Worm (Caenorhabditis elegans): ENCODE results near the gene spe-17.

The spe-17 gene

DNA sequence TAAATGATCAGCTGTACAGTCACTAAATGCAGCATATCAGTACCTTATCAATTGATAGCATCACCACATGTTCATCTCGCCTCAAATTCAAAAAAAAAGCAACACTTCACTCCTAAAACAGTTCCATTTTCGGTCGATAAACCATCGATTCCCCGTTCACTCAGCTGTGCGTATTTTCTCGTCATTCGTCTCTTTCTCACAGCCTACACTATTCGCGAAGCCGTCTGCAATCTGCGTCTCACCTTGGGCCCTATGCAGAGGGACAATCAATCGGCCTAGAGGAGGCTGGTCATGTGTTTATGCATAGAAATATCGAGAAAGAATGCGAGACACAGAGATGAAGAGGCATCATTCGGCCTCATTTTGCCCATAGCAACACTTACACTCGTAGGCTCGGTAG, 19.2 kb downstream of the spe-17 start (continued):
- TF ChIP-seq ces-1 (GFP tag; optimal IDR thresholded peaks at IDR 0.05) (no peak), ceh-82 (tag; optimal IDR thresholded peaks at IDR 0.05) (no peak), mxl-3 (GFP tag; optimal IDR thresholded peaks at IDR 0.05) (peak; percentile 91), arid-1 (GFP tag; conservative IDR thresholded peaks at IDR 0.05) (no peak), skn-1 (tag; optimal IDR thresholded peaks at IDR 0.05) (peak; percentile 56), cey-2 (tag; optimal IDR thresholded peaks at IDR 0.05; ENCODE audit: borderline replicate concordance, insufficient read depth) (peak; percentile 33), nhr-10 (tag; optimal IDR thresholded peaks at IDR 0.05) (peak; percentile 93), ceh-28 (tag; optimal IDR thresholded peaks at IDR 0.05) (peak; percentile 85), nhr-41 (GFP tag; IDR thresholded peaks at IDR 0.05) (peak; percentile 20; the same call in 1 of the 2 replicates), ctbp-1 (GFP tag; IDR thresholded peaks at IDR 0.05) (peak; percentile 26; the same call in 1 of the 2 replicates), zfp-3 (GFP tag; conservative IDR thresholded peaks at IDR 0.05) (peak; percentile 76), ceh-62 (tag; optimal IDR thresholded peaks at IDR 0.05) (no peak), dmd-8 (GFP tag; IDR thresholded peaks at IDR 0.05) (no peak), zag-1 (tag; optimal IDR thresholded peaks at IDR 0.05) (no peak), nhr-11 (tag; optimal IDR thresholded peaks at IDR 0.05) (peak; percentile 91), Y105C5A.15 (GFP tag; IDR thresholded peaks at IDR 0.05) (no peak), ceh-32 (tag; optimal IDR thresholded peaks at IDR 0.05; ENCODE audit: poor library complexity) (no peak), dve-1 (tag; optimal IDR thresholded peaks at IDR 0.05; ENCODE audit: insufficient read depth) (peak; percentile 96), ceh-44 (GFP tag; IDR thresholded peaks at IDR 0.05) (no peak), lin-13 (GFP tag; optimal IDR thresholded peaks at IDR 0.05) (peak; percentile 85), vab-7 (GFP tag; IDR thresholded peaks at IDR 0.05) (no peak; the same call in 1 of the 2 replicates), mep-1 (tag; optimal IDR thresholded peaks at IDR 0.05) (peak; percentile 94), ztf-7 (tag; optimal IDR thresholded peaks at IDR 0.05) (peak; percentile 90), sdz-12 (GFP tag; optimal IDR thresholded peaks at IDR 0.05) (peak; percentile 49), unc-39 (tag; optimal IDR thresholded peaks at IDR 0.05) (no peak), T20F7.1 (GFP tag; optimal IDR thresholded peaks at IDR 0.05) (peak; percentile 81), nhr-48 (tag; optimal IDR thresholded peaks at IDR 0.05) (peak; percentile 94), ZK546.5 (tag; optimal IDR thresholded peaks at IDR 0.05) (peak in 1 of 2 experiments; percentile 48), lsy-2 (tag; optimal IDR thresholded peaks at IDR 0.05) (peak; percentile 84 to 90), D1046.2 (GFP tag; IDR thresholded peaks at IDR 0.05) (no peak; the same call in 1 of the 2 replicates), pha-4 (GFP tag; IDR thresholded peaks at IDR 0.05) (peak; percentile 57; the same call in 1 of the 2 replicates), pha-4 (tag; optimal IDR thresholded peaks at IDR 0.05) (no peak), ZK337.2 (GFP tag; IDR thresholded peaks at IDR 0.05) (no peak), nhr-111 (GFP tag; optimal IDR thresholded peaks at IDR 0.05) (peak; percentile 24), daf-19 (GFP tag; conservative IDR thresholded peaks at IDR 0.05) (no peak), tra-1 (GFP tag; IDR thresholded peaks at IDR 0.05) (peak; percentile 84; the same call in 1 of the 2 replicates), mes-2 (tag; optimal IDR thresholded peaks at IDR 0.05; ENCODE audit: poor library complexity, severe bottlenecking) (peak; percentile 74), Y75B8A.6 (GFP tag; IDR thresholded peaks at IDR 0.05) (no peak), daf-12 (tag; optimal IDR thresholded peaks at IDR 0.05) (no peak), nhr-6 (tag; optimal IDR thresholded peaks at IDR 0.05) (peak; percentile 66), hlh-11 (tag; optimal IDR thresholded peaks at IDR 0.05) (peak; percentile 100), aha-1 (tag) (peak; percentile 95), unc-62 (GFP tag; optimal IDR thresholded peaks at IDR 0.05 in 1 of 2) (no peak), unc-62 (tag; optimal IDR thresholded peaks at IDR 0.05) (no peak), ztf-11 (tag; optimal IDR thresholded peaks at IDR 0.05) (no peak), ceh-20 (GFP tag; IDR thresholded peaks at IDR 0.05) (peak; percentile 73), lin-15B (tag; optimal IDR thresholded peaks at IDR 0.05) (no peak), F37D6.2 (tag; optimal IDR thresholded peaks at IDR 0.05) (peak; percentile 23), dpl-1 (GFP tag; optimal IDR thresholded peaks at IDR 0.05) (peak; percentile 56), nhr-237 (tag; optimal IDR thresholded peaks at IDR 0.05) (no peak), zip-2 (tag; optimal IDR thresholded peaks at IDR 0.05) (peak; percentile 65), egl-27 (tag; optimal IDR thresholded peaks at IDR 0.05) (no peak), pqm-1 (tag; optimal IDR thresholded peaks at IDR 0.05) (peak; percentile 95)

All from whole organism, L4 larva.